Fruit fly (Drosophila melanogaster) whole organism, adult: Measurements from ENCODE around the gene eIF5B.

Experiments used
- CG11617 ChIP-seq: fragments of 200-800 bp; sonication (Bioruptor generic); optimal IDR thresholded peaks from 2 replicates; lab custom pipeline; 2017; ENCODE audit warnings: mild to moderate bottlenecking, missing biosample characterization, missing genetic modification reagents, missing genetic modification characterization
- CG14711 ChIP-seq: fragments of 200-800 bp; sonication (Bioruptor generic); optimal IDR thresholded peaks from 2 replicates; lab custom pipeline; 2018; ENCODE audit warnings: missing biosample characterization, mild to moderate bottlenecking, missing genetic modification characterization, moderate library complexity
- CG33017 ChIP-seq: fragments of 200-800 bp; sonication (Bioruptor generic); optimal IDR thresholded peaks from 2 replicates; lab custom pipeline; 2018; ENCODE audit warnings: missing biosample characterization, mild to moderate bottlenecking, missing genetic modification characterization, moderate library complexity
- CG7045 ChIP-seq: fragments of 200-800 bp; sonication (Bioruptor generic); optimal IDR thresholded peaks from 2 replicates; lab custom pipeline; 2017; ENCODE audit warnings: missing biosample characterization, mild to moderate bottlenecking, missing genetic modification characterization
- CG7101 ChIP-seq: fragments of 200-800 bp; sonication (Bioruptor generic); optimal IDR thresholded peaks from 2 replicates; lab custom pipeline; 2018; ENCODE audit warnings: missing biosample characterization, mild to moderate bottlenecking, missing genetic modification characterization, moderate library complexity
- Clk ChIP-seq: fragments of 200-800 bp; sonication (Bioruptor generic); optimal IDR thresholded peaks from 2 replicates; lab custom pipeline; 2017; ENCODE audit warnings: missing biosample characterization, missing genetic modification characterization
- Mnt ChIP-seq: fragments of 200-800 bp; sonication (Bioruptor generic); optimal IDR thresholded peaks from 2 replicates; lab custom pipeline; 2016; ENCODE audit warnings: missing biosample characterization, mild to moderate bottlenecking, missing genetic modification characterization
- tj ChIP-seq: fragments of 200-800 bp; sonication (Bioruptor generic); optimal IDR thresholded peaks from 3 replicates; lab custom pipeline; 2017; ENCODE audit warnings: missing biosample characterization, mild to moderate bottlenecking, missing genetic modification characterization, moderate library complexity
- toe ChIP-seq: fragments of 200-800 bp; sonication (Bioruptor generic); optimal IDR thresholded peaks from 2 replicates; lab custom pipeline; 2016; ENCODE audit warnings: missing biosample characterization, missing genetic modification characterization

DNA sequence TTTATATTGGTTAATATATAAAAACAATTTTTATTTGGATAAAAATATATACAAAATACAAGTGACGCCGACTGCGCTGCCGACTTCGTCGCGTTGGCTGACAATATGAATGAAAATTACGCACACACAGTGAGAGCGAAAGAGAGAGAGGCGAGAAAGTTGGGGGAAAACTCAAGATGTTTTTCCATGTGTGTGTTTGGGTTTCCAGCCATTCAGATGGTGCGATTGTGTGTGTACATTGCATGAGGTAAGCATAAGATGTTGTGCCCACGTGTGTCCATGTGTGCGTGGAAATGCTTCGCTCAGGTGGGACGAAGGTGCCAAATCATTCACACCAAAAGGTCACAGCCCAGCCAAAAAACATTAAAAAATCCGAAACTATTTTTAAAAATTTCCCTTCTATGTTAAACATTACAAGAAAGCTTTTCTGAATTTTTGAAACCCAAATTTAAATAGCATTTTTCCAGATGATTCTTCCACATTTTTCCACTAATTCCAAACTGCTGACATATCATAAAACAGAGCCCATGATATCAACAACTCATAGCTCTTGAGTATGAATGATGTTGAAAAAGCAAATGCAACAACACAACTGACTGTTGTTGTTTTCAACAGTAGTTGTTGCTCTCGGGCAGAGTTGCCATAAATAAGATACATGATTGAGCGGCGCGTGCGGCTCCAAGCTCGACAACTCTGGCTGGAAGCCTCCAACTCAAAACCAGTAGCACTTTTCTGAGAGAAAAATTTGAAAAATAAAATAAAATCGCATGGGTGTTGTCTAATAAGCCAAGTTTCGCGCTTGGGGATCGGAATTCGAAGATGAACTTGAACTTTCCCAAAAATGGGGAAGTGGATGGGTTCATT lies 41.2 kb downstream of the eIF5B start:
- TF ChIP-seq CG7045 (no peak), tj (GFP tag; lab: Kevin White, UChicago) (no peak), toe (GFP tag; lab: Kevin White, UChicago) (no peak), Mnt (GFP tag; lab: Kevin White, UChicago) (no peak), Clk (GFP tag; lab: Kevin White, UChicago) (no peak), CG11617 (GFP tag; lab: Kevin White, UChicago) (no peak), CG7101 (tag; lab: Kevin White, UChicago) (no peak), CG14711 (tag; lab: Kevin White, UChicago) (peak; percentile 91), CG33017 (tag; lab: Kevin White, UChicago) (no peak)
